Worm (Caenorhabditis elegans) whole organism, mixed stage, embryonic: ENCODE results near the gene C24H10.4.

Source experiments
- M03D4.4 ChIP-seq: sonication (generic microtip); optimal IDR thresholded peaks from 2 replicates; lab custom pipeline; 2017; ENCODE audit warnings: mild to moderate bottlenecking, missing genetic modification characterization, missing compliant biosample characterization
- bed-3 ChIP-seq: fragments of 200-800 bp; sonication (Bioruptor generic); optimal IDR thresholded peaks from 3 replicates; lab custom pipeline; 2018; ENCODE audit warnings: mild to moderate bottlenecking, missing genetic modification characterization, moderate library complexity, missing compliant biosample characterization
- blmp-1 ChIP-seq: fragments of 150-350 bp; optimal IDR thresholded peaks from 2 replicates; lab custom pipeline; 2014; ENCODE audit warnings: missing biosample characterization, missing genetic modification characterization
- ceh-39 ChIP-seq: fragments of 150-350 bp; optimal IDR thresholded peaks from 2 replicates; lab custom pipeline; 2014; ENCODE audit warnings: missing biosample characterization, missing genetic modification characterization
- ceh-43 ChIP-seq: fragments of 200-800 bp; sonication (Bioruptor generic); optimal IDR thresholded peaks from 2 replicates; lab custom pipeline; 2018; ENCODE audit warnings: mild to moderate bottlenecking, missing genetic modification characterization, moderate library complexity, missing compliant biosample characterization
- ceh-83 ChIP-seq: fragments of 200-800 bp; sonication (Bioruptor generic); optimal IDR thresholded peaks from 2 replicates; lab custom pipeline; 2018; ENCODE audit warnings: mild to moderate bottlenecking, missing genetic modification characterization, missing compliant biosample characterization
- cnd-1 ChIP-seq: fragments of 200-800 bp; sonication (Bioruptor generic); optimal IDR thresholded peaks from 2 replicates; lab custom pipeline; 2018; ENCODE audit warnings: mild to moderate bottlenecking, missing genetic modification characterization, missing compliant biosample characterization
- drap-1 ChIP-seq: fragments of 200-800 bp; sonication (Bioruptor generic); optimal IDR thresholded peaks from 3 replicates; lab custom pipeline; 2018; ENCODE audit warnings: mild to moderate bottlenecking, missing genetic modification characterization, missing compliant biosample characterization
- elt-1 ChIP-seq: sonication (generic microtip); optimal IDR thresholded peaks from 2 replicates; lab custom pipeline; 2017; ENCODE audit warnings: missing genetic modification characterization, mild to moderate bottlenecking, missing compliant biosample characterization, antibody characterized with exemption, moderate library complexity, borderline replicate concordance; ENCODE audit not compliant: insufficient read depth
- elt-3 ChIP-seq: fragments of 150-350 bp; optimal IDR thresholded peaks from 2 replicates; lab custom pipeline; 2014; ENCODE audit warnings: missing biosample characterization, missing genetic modification characterization
- flh-1 ChIP-seq: fragments of 200-800 bp; sonication (Bioruptor generic); optimal IDR thresholded peaks from 2 replicates; lab custom pipeline; 2018; ENCODE audit warnings: mild to moderate bottlenecking, missing genetic modification characterization, moderate library complexity, missing compliant biosample characterization
- ham-2 ChIP-seq: fragments of 200-800 bp; sonication (Bioruptor generic); optimal IDR thresholded peaks from 2 replicates; lab custom pipeline; 2018; ENCODE audit warnings: mild to moderate bottlenecking, missing genetic modification characterization, missing compliant biosample characterization
- hlh-1 ChIP-seq: fragments of 150-350 bp; optimal IDR thresholded peaks from 2 replicates; lab custom pipeline; 2014; ENCODE audit warnings: missing biosample characterization, missing genetic modification reagents, missing genetic modification characterization
- lin-13 ChIP-seq: fragments of 150-350 bp; optimal IDR thresholded peaks from 2 replicates; lab custom pipeline; 2014; ENCODE audit warnings: missing biosample characterization, missing genetic modification characterization
- lsy-2 ChIP-seq: fragments of 150-350 bp; optimal IDR thresholded peaks from 2 replicates; lab custom pipeline; 2014; ENCODE audit warnings: missing biosample characterization, missing genetic modification characterization
- mab-5 ChIP-seq: fragments of 150-350 bp; optimal IDR thresholded peaks from 2 replicates; lab custom pipeline; 2014; ENCODE audit warnings: missing biosample characterization, missing genetic modification characterization
- mep-1 ChIP-seq: fragments of 150-350 bp; optimal IDR thresholded peaks from 2 replicates; lab custom pipeline; 2017; ENCODE audit warnings: missing biosample characterization, missing genetic modification reagents, missing genetic modification characterization, inconsistent platforms
- mls-2 ChIP-seq: sonication (generic microtip); optimal IDR thresholded peaks from 2 replicates; lab custom pipeline; 2016; ENCODE audit warnings: mild to moderate bottlenecking, missing genetic modification characterization, moderate library complexity, missing compliant biosample characterization
- nhr-12 ChIP-seq: fragments of 150-350 bp; optimal IDR thresholded peaks from 2 replicates; lab custom pipeline; 2014; ENCODE audit warnings: missing biosample characterization, missing genetic modification characterization
- nhr-237 ChIP-seq: fragments of 150-350 bp; optimal IDR thresholded peaks from 2 replicates; lab custom pipeline; 2014; ENCODE audit warnings: missing biosample characterization, missing genetic modification characterization
- nhr-28 ChIP-seq: fragments of 150-350 bp; optimal IDR thresholded peaks from 2 replicates; lab custom pipeline; 2014; ENCODE audit warnings: missing biosample characterization, missing genetic modification characterization
- nhr-76 ChIP-seq: sonication (generic microtip); optimal IDR thresholded peaks from 2 replicates; lab custom pipeline; 2017; ENCODE audit warnings: missing biosample characterization, missing genetic modification characterization
- pha-4 ChIP-seq: fragments of 150-350 bp; optimal IDR thresholded peaks from 2 replicates; lab custom pipeline; 2018; ENCODE audit warnings: missing biosample characterization, missing genetic modification reagents, missing genetic modification characterization
- sem-2 ChIP-seq: fragments of 200-800 bp; sonication (Bioruptor generic); optimal IDR thresholded peaks from 2 replicates; lab custom pipeline; 2018; ENCODE audit warnings: mild to moderate bottlenecking, missing genetic modification characterization, missing compliant biosample characterization
- snpc-4 ChIP-seq: fragments of 150-350 bp; optimal IDR thresholded peaks from 2 replicates; lab custom pipeline; 2014; ENCODE audit warnings: missing biosample characterization, missing genetic modification characterization
- sptf-1 ChIP-seq: sonication (generic microtip); optimal IDR thresholded peaks from 2 replicates; lab custom pipeline; 2017; ENCODE audit warnings: mild to moderate bottlenecking, missing genetic modification characterization, moderate library complexity, missing compliant biosample characterization
- tbx-8 ChIP-seq: fragments of 200-800 bp; sonication (Bioruptor generic); optimal IDR thresholded peaks from 2 replicates; lab custom pipeline; 2018; ENCODE audit warnings: mild to moderate bottlenecking, missing genetic modification characterization, moderate library complexity, missing compliant biosample characterization
- unc-39 ChIP-seq: fragments of 150-350 bp; optimal IDR thresholded peaks from 2 replicates; lab custom pipeline; 2014; ENCODE audit warnings: missing biosample characterization, missing genetic modification characterization
- unc-62 ChIP-seq: fragments of 150-350 bp; optimal IDR thresholded peaks from 2 replicates; lab custom pipeline; 2014; ENCODE audit warnings: missing biosample characterization, missing genetic modification reagents, missing genetic modification characterization
- zip-8 ChIP-seq: fragments of 150-350 bp; optimal IDR thresholded peaks from 2 replicates; lab custom pipeline; 2014; ENCODE audit warnings: missing biosample characterization, missing genetic modification characterization

C24H10.4 gene

DNA sequence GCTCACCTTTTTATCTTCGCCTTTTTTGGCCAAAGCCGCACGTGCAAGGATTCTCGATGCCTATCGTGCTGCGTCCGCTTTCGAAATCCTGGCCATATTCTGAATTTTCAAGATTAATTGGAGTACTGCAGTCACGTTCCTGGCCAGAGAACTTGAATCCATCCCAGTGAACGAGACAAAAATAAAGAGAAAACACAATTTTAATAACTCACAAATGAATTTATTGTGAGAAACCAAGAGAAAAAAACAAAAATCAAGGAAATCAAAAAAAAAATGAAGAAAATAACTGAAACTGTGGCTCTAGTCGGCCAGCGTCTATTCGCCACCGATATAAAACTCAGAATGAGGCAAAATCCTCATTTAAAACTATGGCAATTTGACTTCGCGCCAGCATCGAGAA lies at the start of gene C24H10.4:
Gene C24H10.4, minus strand, starts transcription at position 101 of the 400 bp plus-strand sequence.
- TF ChIP-seq elt-3 (tag; lab: Kevin White, UChicago): no peak
- no peak for TF ChIP-seq nhr-237 (tag; lab: Kevin White, UChicago)
- TF ChIP-seq snpc-4 (tag; lab: Kevin White, UChicago): no peak
- no peak for TF ChIP-seq nhr-28
- TF ChIP-seq lsy-2 (tag; lab: Kevin White, UChicago): no peak
- TF ChIP-seq cnd-1 (tag; lab: Kevin White, UChicago): no peak
- TF ChIP-seq sptf-1: no peak
- TF ChIP-seq unc-39 (tag; lab: Kevin White, UChicago): no peak
- no peak for TF ChIP-seq ham-2
- no peak for TF ChIP-seq lin-13 (tag; lab: Kevin White, UChicago)
- TF ChIP-seq bed-3 (GFP tag; lab: Kevin White, UChicago): no peak
- TF ChIP-seq sem-2: no peak
- no peak for TF ChIP-seq tbx-8 (GFP tag; lab: Kevin White, UChicago)

DNA sequence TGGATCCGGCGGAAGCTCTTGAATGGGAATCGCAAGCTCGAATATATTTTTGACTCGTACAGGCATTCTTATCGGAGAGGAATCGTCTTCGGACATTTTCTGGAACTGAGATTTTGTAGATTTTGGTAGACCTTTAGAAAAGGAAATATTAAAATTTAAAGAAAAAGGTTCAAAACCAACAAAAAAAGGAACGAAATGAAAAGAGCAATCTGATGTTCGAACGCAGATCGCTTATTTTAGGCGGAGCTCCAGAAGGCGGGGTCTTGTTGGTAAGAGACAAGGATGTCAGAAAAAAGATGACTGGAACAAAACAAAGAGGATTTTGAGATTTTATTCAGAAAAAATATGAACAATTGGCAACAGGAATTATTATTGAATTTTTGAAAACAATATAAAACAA lies 47.9 kb upstream of the C24H10.4 start, which contains the start of gene C42D8.9:
Gene C42D8.9, minus strand, starts transcription at position 101 of the 400 bp plus-strand sequence.
- TF ChIP-seq nhr-12 (tag; lab: Kevin White, UChicago): no peak
- no peak for TF ChIP-seq hlh-1 (tag; lab: Kevin White, UChicago)
- no peak for TF ChIP-seq snpc-4 (tag; lab: Kevin White, UChicago)
- TF ChIP-seq sem-2: no peak
- TF ChIP-seq pha-4 (tag; lab: Kevin White, UChicago): no peak
- no peak for TF ChIP-seq ceh-43 (GFP tag; lab: Kevin White, UChicago)
- TF ChIP-seq cnd-1 (tag; lab: Kevin White, UChicago): no peak
- no peak for TF ChIP-seq lsy-2 (tag; lab: Kevin White, UChicago)
- no peak for TF ChIP-seq elt-1 (tag; lab: Kevin White, UChicago)
- no peak for TF ChIP-seq mep-1 (tag; lab: Kevin White, UChicago)
- TF ChIP-seq blmp-1 (tag; lab: Kevin White, UChicago): no peak
- TF ChIP-seq mab-5 (tag; lab: Kevin White, UChicago): no peak

DNA sequence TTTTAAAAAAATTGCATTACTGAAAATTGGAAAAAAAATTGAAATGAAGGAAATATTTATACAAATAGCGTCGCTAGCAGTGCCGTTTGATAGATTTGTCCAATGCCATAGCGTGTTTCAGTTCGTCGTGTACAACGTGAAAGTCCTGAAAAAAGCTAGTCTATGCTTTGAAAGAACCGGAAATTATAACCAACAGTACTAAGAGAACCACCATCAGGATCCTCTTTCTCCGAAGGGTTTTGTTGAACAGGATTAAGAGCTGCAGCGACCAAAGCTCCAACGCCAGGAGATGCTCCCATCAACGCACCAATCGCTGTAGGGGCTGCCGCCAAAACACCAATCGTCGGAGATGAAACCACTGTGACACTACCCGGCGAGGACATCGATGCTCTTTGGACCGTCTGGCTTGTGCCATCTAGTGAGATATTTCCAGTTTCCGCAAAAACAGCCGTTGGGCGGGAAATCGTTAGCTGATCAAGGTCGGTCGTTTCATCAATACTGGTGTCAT lies 47.2 kb upstream of the C24H10.4 start:
- TF ChIP-seq zip-8 (tag; lab: Kevin White, UChicago): no peak
- no peak for TF ChIP-seq nhr-237 (tag; lab: Kevin White, UChicago)
- no peak for TF ChIP-seq nhr-28

DNA sequence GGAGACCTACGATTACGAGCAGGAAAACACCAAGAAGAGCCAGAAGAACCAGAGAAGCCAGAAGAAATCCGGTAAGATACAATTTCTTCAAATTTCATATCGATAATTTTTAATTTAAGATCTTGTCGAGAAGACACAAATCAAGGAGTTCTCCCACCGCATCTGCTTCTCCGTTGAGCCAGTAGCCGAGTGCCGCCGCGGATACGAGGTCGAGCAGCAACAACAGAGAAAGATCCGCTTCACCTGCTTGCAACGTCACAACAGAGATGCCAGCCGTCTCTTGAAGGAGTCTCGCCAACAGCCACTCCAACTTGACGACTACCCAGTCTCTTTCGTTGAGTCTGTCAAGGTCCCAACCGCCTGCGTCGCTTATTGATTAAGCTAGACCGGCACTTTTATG lies 46.6 kb upstream of the C24H10.4 start:
- TF ChIP-seq nhr-28 (no peak), nhr-237 (tag; lab: Kevin White, UChicago) (no peak), M03D4.4 (no peak), blmp-1 (tag; lab: Kevin White, UChicago) (no peak), unc-62 (no peak), flh-1 (no peak), lsy-2 (tag; lab: Kevin White, UChicago) (no peak), ceh-83 (GFP tag; lab: Kevin White, UChicago) (no peak), pha-4 (tag; lab: Kevin White, UChicago) (no peak), snpc-4 (tag; lab: Kevin White, UChicago) (no peak), mls-2 (no peak), ceh-43 (GFP tag; lab: Kevin White, UChicago) (no peak), bed-3 (GFP tag; lab: Kevin White, UChicago) (no peak), zip-8 (tag; lab: Kevin White, UChicago) (no peak), cnd-1 (tag; lab: Kevin White, UChicago) (no peak), elt-3 (tag; lab: Kevin White, UChicago) (no peak), ham-2 (no peak)

DNA sequence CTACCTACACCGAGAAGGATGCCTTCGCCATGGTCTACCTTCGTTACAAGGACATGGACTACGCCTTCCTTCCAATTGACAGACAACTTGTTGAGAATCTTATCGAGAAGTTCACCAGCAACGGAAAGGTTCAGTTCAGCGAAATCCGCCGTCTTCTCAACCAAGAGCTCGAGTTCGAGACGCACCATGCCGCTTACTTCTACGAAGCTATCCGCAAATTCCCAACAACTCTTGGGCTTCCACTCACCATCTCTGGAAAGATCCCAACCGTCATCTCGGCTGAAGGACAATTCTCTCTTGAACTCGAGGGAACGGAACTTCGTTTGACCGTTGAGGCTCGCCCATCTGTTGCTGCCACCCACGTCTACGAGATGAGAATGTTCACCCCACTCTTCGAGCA lies 44.4 kb upstream of the C24H10.4 start:
- TF ChIP-seq ceh-39 (tag; lab: Kevin White, UChicago): no peak
- no peak for TF ChIP-seq sptf-1
- no peak for TF ChIP-seq elt-1 (tag; lab: Kevin White, UChicago)
- TF ChIP-seq nhr-76 (tag; lab: Kevin White, UChicago): no peak
- TF ChIP-seq ham-2: no peak
- TF ChIP-seq hlh-1 (tag; lab: Kevin White, UChicago): no peak
- TF ChIP-seq ceh-83 (GFP tag; lab: Kevin White, UChicago): no peak
- TF ChIP-seq nhr-28: no peak
- TF ChIP-seq drap-1 (GFP tag; lab: Kevin White, UChicago): no peak
- TF ChIP-seq nhr-12 (tag; lab: Kevin White, UChicago): no peak
